Worm (Caenorhabditis elegans) whole organism, L3 larva: ENCODE results near the gene F29B9.12.

Experiments
- fos-1 ChIP-seq: fragments of 150-350 bp; optimal IDR thresholded peaks from 2 replicates; lab custom pipeline; 2014; ENCODE audit warnings: missing biosample characterization, missing genetic modification characterization
- mdl-1 ChIP-seq: fragments of 150-350 bp; optimal IDR thresholded peaks from 2 replicates; lab custom pipeline; 2014; ENCODE audit warnings: missing biosample characterization, missing genetic modification characterization
- nhr-12 ChIP-seq: fragments of 150-350 bp; optimal IDR thresholded peaks from 2 replicates; lab custom pipeline; 2014; ENCODE audit warnings: missing biosample characterization, missing genetic modification characterization
- nhr-76 ChIP-seq: fragments of 150-350 bp; sonication (generic microtip); optimal IDR thresholded peaks from 5 replicates; lab custom pipeline; 2014; ENCODE audit warnings: missing biosample characterization, missing genetic modification characterization
- nhr-77 ChIP-seq: fragments of 150-350 bp; optimal IDR thresholded peaks from 2 replicates; lab custom pipeline; 2014; ENCODE audit warnings: missing biosample characterization, missing genetic modification characterization
- snpc-4 ChIP-seq: fragments of 150-350 bp; optimal IDR thresholded peaks from 2 replicates; lab custom pipeline; 2014; ENCODE audit warnings: missing biosample characterization, missing genetic modification characterization
- ztf-11 ChIP-seq: fragments of 150-350 bp; optimal IDR thresholded peaks from 2 replicates; lab custom pipeline; 2014; ENCODE audit warnings: missing biosample characterization, missing genetic modification characterization

- TF ChIP-seq nhr-77 (tag; lab: Kevin White, UChicago) = no peak
- no peak for TF ChIP-seq mdl-1 (tag; lab: Kevin White, UChicago)
- no peak for TF ChIP-seq snpc-4
- TF ChIP-seq nhr-12 = no peak
- TF ChIP-seq fos-1 (tag; lab: Kevin White, UChicago) = no peak
- no peak for TF ChIP-seq nhr-76 (tag; lab: Kevin White, UChicago)
- no peak for TF ChIP-seq ztf-11 (tag; lab: Kevin White, UChicago)
Observed at ce11 chrIV:4678718-4679117, 9.4 kb downstream of the F29B9.12 start, which contains the start of gene kin-36.
